Worm (Caenorhabditis elegans) whole organism, midembryonic: ENCODE measurements around the gene nhr-17.

Experiments used
- T22C8.4 ChIP-seq: fragments of 200-800 bp; sonication (Bioruptor generic); IDR thresholded peaks from 2 replicates; pipeline ENCODE4 v1.3.6; 2022; ENCODE audit warnings: missing genetic modification characterization, missing compliant biosample characterization
- cog-1 ChIP-seq: sonication (generic microtip); optimal IDR thresholded peaks from 2 replicates; lab custom pipeline; 2016; ENCODE audit warnings: missing genetic modification characterization, missing compliant biosample characterization
- flt-1 ChIP-seq: fragments of 200-800 bp; sonication (Bioruptor generic); IDR thresholded peaks from 2 replicates; pipeline ENCODE4 v1.3.6; 2022; ENCODE audit warnings: missing genetic modification characterization, missing compliant biosample characterization
- klf-2 ChIP-seq: fragments of 200-800 bp; sonication (Bioruptor generic); conservative IDR thresholded peaks from 2 replicates; pipeline ENCODE4 v1.3.6; 2022; ENCODE audit warnings: missing genetic modification reagents, missing genetic modification characterization, missing compliant biosample characterization
- med-1 ChIP-seq: sonication (generic microtip); optimal IDR thresholded peaks from 2 replicates; lab custom pipeline; 2017; ENCODE audit warnings: missing genetic modification characterization, mild to moderate bottlenecking, missing compliant biosample characterization, antibody characterized with exemption, missing genetic modification reagents; ENCODE audit not compliant: insufficient read depth
- ref-1 ChIP-seq: fragments of 200-800 bp; sonication (Bioruptor generic); conservative IDR thresholded peaks from 2 replicates; pipeline ENCODE4 v1.3.6; 2022; ENCODE audit warnings: missing genetic modification reagents, missing genetic modification characterization, missing compliant biosample characterization
- tab-1 ChIP-seq: fragments of 200-800 bp; sonication (Bioruptor generic); IDR thresholded peaks from 2 replicates; pipeline ENCODE4 v1.3.6; 2022; ENCODE audit warnings: missing genetic modification characterization, missing compliant biosample characterization
- ztf-23 ChIP-seq: fragments of 200-800 bp; sonication (Bioruptor generic); IDR thresholded peaks from 2 replicates; pipeline ENCODE4 v1.3.6; 2022; ENCODE audit warnings: missing genetic modification reagents, missing genetic modification characterization, missing compliant biosample characterization
- ztf-29 ChIP-seq: fragments of 200-800 bp; sonication (Bioruptor generic); IDR thresholded peaks from 2 replicates; pipeline ENCODE4 v1.3.6; 2022; ENCODE audit warnings: missing genetic modification reagents, missing genetic modification characterization, missing compliant biosample characterization

The nhr-17 gene

ce11 chrX:12671638-12672290 is 4.1 kb upstream of the nhr-17 start:
- no peak for TF ChIP-seq tab-1 (GFP tag; lab: Robert Waterston, UW)
- TF ChIP-seq cog-1 (tag; lab: Kevin White, UChicago), result no peak
- TF ChIP-seq klf-2 (GFP tag; lab: Robert Waterston, UW), result no peak
- no peak for TF ChIP-seq flt-1 (GFP tag; lab: Robert Waterston, UW)
- no peak for TF ChIP-seq med-1
- TF ChIP-seq ref-1, result no peak

ce11 chrX:12670385-12670784 is 2.7 kb upstream of the nhr-17 start:
- TF ChIP-seq med-1 (no peak), ref-1 (no peak), ztf-23 (GFP tag; lab: Robert Waterston, UW) (no peak), flt-1 (GFP tag; lab: Robert Waterston, UW) (peak; percentile 62), T22C8.4 (no peak), cog-1 (tag; lab: Kevin White, UChicago) (peak; percentile 69), klf-2 (GFP tag; lab: Robert Waterston, UW) (no peak), ztf-29 (GFP tag; lab: Robert Waterston, UW) (no peak), tab-1 (GFP tag; lab: Robert Waterston, UW) (no peak)

ce11 chrX:12668941-12669501 is 1.4 kb upstream of the nhr-17 start:
- TF ChIP-seq flt-1 (GFP tag; lab: Robert Waterston, UW) (no peak), cog-1 (tag; lab: Kevin White, UChicago) (no peak), ztf-29 (GFP tag; lab: Robert Waterston, UW) (no peak), T22C8.4 (no peak), med-1 (no peak), ztf-23 (GFP tag; lab: Robert Waterston, UW) (no peak), klf-2 (GFP tag; lab: Robert Waterston, UW) (no peak), tab-1 (GFP tag; lab: Robert Waterston, UW) (no peak), ref-1 (no peak)

ce11 chrX:12665799-12666198 is 1.9 kb downstream of the nhr-17 start:
- TF ChIP-seq ref-1, result no peak
- no peak for TF ChIP-seq flt-1 (GFP tag; lab: Robert Waterston, UW)
- no peak for TF ChIP-seq med-1
- TF ChIP-seq cog-1 (tag; lab: Kevin White, UChicago), result no peak
- no peak for TF ChIP-seq T22C8.4

ce11 chrX:12664987-12665451 is 2.6 kb downstream of the nhr-17 start:
- TF ChIP-seq T22C8.4 (peak; percentile 96), ztf-29 (GFP tag; lab: Robert Waterston, UW) (peak; percentile 95), klf-2 (GFP tag; lab: Robert Waterston, UW) (peak; percentile 97), flt-1 (GFP tag; lab: Robert Waterston, UW) (peak; percentile 98), ref-1 (peak; percentile 98), med-1 (peak; percentile 88), tab-1 (GFP tag; lab: Robert Waterston, UW) (peak; percentile 99), ztf-23 (GFP tag; lab: Robert Waterston, UW) (peak; percentile 97), cog-1 (tag; lab: Kevin White, UChicago) (peak; percentile 88)

ce11 chrX:12664443-12664842 is 3.2 kb downstream of the nhr-17 start:
- no peak for TF ChIP-seq ztf-29 (GFP tag; lab: Robert Waterston, UW)
- TF ChIP-seq klf-2 (GFP tag; lab: Robert Waterston, UW), result no peak
- TF ChIP-seq tab-1 (GFP tag; lab: Robert Waterston, UW), result no peak
- TF ChIP-seq med-1, result no peak
- no peak for TF ChIP-seq ztf-23 (GFP tag; lab: Robert Waterston, UW)
- no peak for TF ChIP-seq ref-1
- TF ChIP-seq flt-1 (GFP tag; lab: Robert Waterston, UW), result no peak
- no peak for TF ChIP-seq T22C8.4
- no peak for TF ChIP-seq cog-1 (tag; lab: Kevin White, UChicago)

- no peak for TF ChIP-seq ref-1
- no peak for TF ChIP-seq klf-2 (GFP tag; lab: Robert Waterston, UW)
- TF ChIP-seq med-1, result no peak
- no peak for TF ChIP-seq flt-1 (GFP tag; lab: Robert Waterston, UW)
- TF ChIP-seq tab-1 (GFP tag; lab: Robert Waterston, UW), result no peak
- TF ChIP-seq cog-1 (tag; lab: Kevin White, UChicago), result no peak
- TF ChIP-seq T22C8.4, result no peak
These were observed 4.1 kb downstream of the nhr-17 start, which contains the start of gene nlp-76 for ce11 chrX:12663537-12663936. nlp-76 (minus strand) TSS chrX:12663903.

- no peak for TF ChIP-seq ztf-23 (GFP tag; lab: Robert Waterston, UW)
- no peak for TF ChIP-seq cog-1 (tag; lab: Kevin White, UChicago)
- no peak for TF ChIP-seq klf-2 (GFP tag; lab: Robert Waterston, UW)
- TF ChIP-seq T22C8.4, result no peak
- TF ChIP-seq ref-1, result no peak
- TF ChIP-seq flt-1 (GFP tag; lab: Robert Waterston, UW), result no peak
- TF ChIP-seq ztf-29 (GFP tag; lab: Robert Waterston, UW), result no peak
- no peak for TF ChIP-seq tab-1 (GFP tag; lab: Robert Waterston, UW)
- no peak for TF ChIP-seq med-1
These were observed 4.5 kb downstream of the nhr-17 start for ce11 chrX:12663114-12663513.

ce11 chrX:12661091-12661526 is 6.5 kb downstream of the nhr-17 start:
- TF ChIP-seq ztf-29 (GFP tag; lab: Robert Waterston, UW) (peak; percentile 63; the same call in 1 of the 2 replicates), cog-1 (tag; lab: Kevin White, UChicago) (peak; percentile 80), med-1 (peak; percentile 40), ref-1 (peak; percentile 72), flt-1 (GFP tag; lab: Robert Waterston, UW) (peak; percentile 91), tab-1 (GFP tag; lab: Robert Waterston, UW) (peak; percentile 93), T22C8.4 (peak; percentile 77), ztf-23 (GFP tag; lab: Robert Waterston, UW) (peak; percentile 85), klf-2 (GFP tag; lab: Robert Waterston, UW) (peak; percentile 88)
